Worm (Caenorhabditis elegans): ENCODE results near the gene syx-16.

DNA sequence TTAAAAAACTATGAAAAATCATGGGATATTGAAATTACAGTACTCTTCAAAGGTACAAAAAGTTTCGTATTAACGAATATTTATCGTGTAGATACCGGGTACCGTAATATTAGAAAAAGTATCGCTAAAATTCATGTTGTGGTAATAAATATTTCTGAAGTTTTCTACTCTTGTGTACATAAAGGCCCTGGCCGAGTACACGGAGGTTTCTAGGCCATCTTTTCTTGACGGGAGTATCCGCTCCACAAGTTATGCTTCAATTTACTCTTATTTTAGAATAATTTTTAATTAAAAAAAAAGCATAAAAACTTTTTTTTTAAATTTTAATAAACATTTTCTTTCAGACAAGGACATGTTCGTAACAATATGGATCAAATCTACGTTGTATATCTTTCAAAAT is 24.2 kb upstream of the syx-16 start:
- TF ChIP-seq ama-1 (optimal IDR thresholded peaks at IDR 0.05) (no peak), scrt-1 (GFP tag; IDR thresholded peaks at IDR 0.05) (no peak)

Measured in whole organism, early embryonic.